Fruit fly (Drosophila melanogaster): ENCODE data around the gene CG33296.

The CG33296 gene

DNA sequence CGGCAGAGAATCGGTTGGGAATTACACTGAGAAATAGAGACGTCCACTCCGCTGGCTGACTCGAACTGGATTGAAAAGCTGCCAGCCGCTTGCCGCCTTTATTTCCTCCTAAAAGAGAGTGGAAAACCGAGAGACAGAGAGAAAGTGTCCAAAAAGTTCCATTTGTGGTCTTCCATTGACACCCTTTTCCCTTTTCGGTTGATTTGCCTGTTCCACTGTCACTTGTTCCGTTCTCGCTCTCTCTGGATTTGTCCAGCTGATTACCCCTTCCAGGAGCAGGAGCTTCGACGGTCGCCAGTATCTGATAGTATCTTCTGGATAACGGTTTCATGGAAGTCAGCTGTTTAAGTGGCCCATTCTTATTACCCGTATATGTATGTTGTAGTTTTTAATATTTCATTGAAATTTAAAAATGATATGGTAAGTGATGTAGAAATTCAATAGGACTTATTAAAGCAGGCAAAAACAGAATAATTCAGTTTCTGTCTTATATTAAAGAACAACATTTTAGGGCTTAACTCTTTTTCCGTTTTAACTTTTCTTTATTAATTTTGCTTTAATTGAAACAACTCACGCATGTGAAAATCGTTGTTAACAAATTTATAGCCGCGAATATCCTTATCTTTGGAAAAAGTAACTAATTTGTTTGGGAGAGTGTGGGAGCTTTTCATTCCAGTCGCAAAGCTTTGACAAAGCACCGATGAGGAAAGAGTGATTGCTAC is 41.3 kb downstream of the CG33296 start, which contains the start of gene Slob (continued):
- no peak for TF ChIP-seq CG2889 (GFP tag; IDR thresholded peaks at IDR 0.05)
- TF ChIP-seq CG7556 (GFP tag; optimal IDR thresholded peaks at IDR 0.05) = peak; percentile 1
- peak; percentile 2 for TF ChIP-seq Sox100B (GFP tag; optimal IDR thresholded peaks at IDR 0.05)
- peak; percentile 49 for TF ChIP-seq exex (tag; optimal IDR thresholded peaks at IDR 0.05)
- TF ChIP-seq grau (tag; optimal IDR thresholded peaks at IDR 0.05) = no peak
- TF ChIP-seq Sry-δ (GFP tag; optimal IDR thresholded peaks at IDR 0.05) = no peak
- TF ChIP-seq Hr51 (GFP tag; optimal IDR thresholded peaks at IDR 0.05) = peak in 1 of 2 experiments; percentile 1
- peak; percentile 30 for TF ChIP-seq dmrt99B (tag; optimal IDR thresholded peaks at IDR 0.05)
- peak; percentile 17 for TF ChIP-seq CG17359 (tag; optimal IDR thresholded peaks at IDR 0.05)
- TF ChIP-seq lab (GFP tag; optimal IDR thresholded peaks at IDR 0.05) = peak; percentile 29
- TF ChIP-seq usp (GFP tag; optimal IDR thresholded peaks at IDR 0.05) = no peak
- peak; percentile 87 for TF ChIP-seq pfk (GFP tag; optimal IDR thresholded peaks at IDR 0.05)
- TF ChIP-seq CG3281 (GFP tag; optimal IDR thresholded peaks at IDR 0.05) = peak; percentile 39
- TF ChIP-seq Lpt (GFP tag; optimal IDR thresholded peaks at IDR 0.05) = no peak
- peak; percentile 8 for TF ChIP-seq Sox102F (GFP tag; optimal IDR thresholded peaks at IDR 0.05)
- peak; percentile 72 for TF ChIP-seq CG18599 (GFP tag; optimal IDR thresholded peaks at IDR 0.05)
- peak; percentile 44 for TF ChIP-seq CG10147 (GFP tag; optimal IDR thresholded peaks at IDR 0.05)
- TF ChIP-seq Trl (optimal IDR thresholded peaks at IDR 0.05) = peak; percentile 4 to 47
- TF ChIP-seq Trl (GFP tag; optimal IDR thresholded peaks at IDR 0.05) = no peak
- TF ChIP-seq CG43689 (GFP tag; IDR thresholded peaks at IDR 0.05) = no peak
- peak; percentile 54 for TF ChIP-seq CG2678 (tag; optimal IDR thresholded peaks at IDR 0.05)
- no peak for TF ChIP-seq Max (GFP tag; optimal IDR thresholded peaks at IDR 0.05)
- TF ChIP-seq maf-S (GFP tag; optimal IDR thresholded peaks at IDR 0.05) = no peak
- TF ChIP-seq Atf3 (GFP tag; optimal IDR thresholded peaks at IDR 0.05) = no peak
- peak; percentile 45 for TF ChIP-seq Meics (GFP tag; optimal IDR thresholded peaks at IDR 0.05)
- TF ChIP-seq sens (GFP tag) = peak; percentile 31
- no peak for TF ChIP-seq CG9876 (GFP tag; optimal IDR thresholded peaks at IDR 0.05)

DNA sequence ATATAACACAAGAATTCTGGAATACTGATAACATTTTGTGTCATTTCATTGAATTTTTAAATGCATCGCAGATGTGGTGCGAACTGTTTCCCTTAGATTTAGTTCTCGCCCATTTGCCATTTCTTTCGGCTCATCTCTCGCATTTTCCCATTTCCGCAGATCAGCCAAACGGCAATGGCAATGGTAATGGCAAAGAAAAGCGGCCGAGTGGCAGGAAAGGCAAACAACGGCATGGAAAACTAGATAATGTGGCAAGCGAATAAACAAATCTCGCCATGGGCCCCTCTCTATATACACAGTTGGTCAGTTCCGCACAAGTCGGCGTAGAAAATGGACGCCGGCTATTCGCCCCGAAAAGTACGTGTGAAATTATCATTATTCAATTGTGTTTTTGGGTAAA is 50.7 kb downstream of the CG33296 start, which contains the start of gene Myo28B1:
Myo28B1 (plus strand) TSS at position 301 of the 400 bp plus-strand sequence.
- TF ChIP-seq CG31388 (GFP tag; optimal IDR thresholded peaks at IDR 0.05) (no peak), Mes4 (GFP tag; optimal IDR thresholded peaks at IDR 0.05) (no peak), otp (GFP tag; IDR thresholded peaks at IDR 0.05) (no peak), croc (GFP tag; conservative IDR thresholded peaks at IDR 0.05) (no peak), pb (GFP tag; optimal IDR thresholded peaks at IDR 0.05) (no peak), CG13424 (tag; optimal IDR thresholded peaks at IDR 0.05) (no peak), CTCF (GFP tag; optimal IDR thresholded peaks at IDR 0.05) (no peak), Bdp1 (GFP tag; optimal IDR thresholded peaks at IDR 0.05) (no peak), Hand (GFP tag; optimal IDR thresholded peaks at IDR 0.05) (no peak), zen2 (GFP tag; IDR thresholded peaks at IDR 0.05; ENCODE audit: partially characterized antibody) (no peak), CG11695 (GFP tag; IDR thresholded peaks at IDR 0.05) (no peak), crc (GFP tag; optimal IDR thresholded peaks at IDR 0.05) (no peak), repo (GFP tag; optimal IDR thresholded peaks at IDR 0.05) (no peak), Elba2 (GFP tag; optimal IDR thresholded peaks at IDR 0.05) (no peak), twi (tag; optimal IDR thresholded peaks at IDR 0.05) (no peak)
